Fruit fly (Drosophila melanogaster): ENCODE measurements around the gene CG17107.

DNA sequence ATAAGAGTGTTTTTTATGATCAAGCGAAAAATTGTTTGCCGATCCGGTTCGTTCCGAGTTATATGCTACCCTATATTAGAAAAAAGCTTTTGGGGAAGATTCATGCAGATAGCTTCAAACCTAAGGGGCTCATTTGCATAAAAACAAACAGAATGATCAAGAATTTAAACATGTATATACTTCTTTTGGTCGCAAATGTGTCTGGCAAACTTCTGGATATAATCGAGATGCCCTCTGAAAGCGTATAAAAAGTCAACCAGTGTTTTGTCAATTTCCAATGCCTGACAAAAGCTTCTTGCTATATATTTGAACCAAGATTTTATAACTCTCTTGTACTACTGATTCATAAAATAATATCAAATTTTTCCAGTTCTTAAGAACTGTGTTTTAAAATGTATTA, 4.0 kb downstream of the CG17107 start:
- no peak for TF ChIP-seq CG33017 (tag; optimal IDR thresholded peaks at IDR 0.05)
- no peak for TF ChIP-seq toe (GFP tag; optimal IDR thresholded peaks at IDR 0.05)
- TF ChIP-seq pad (GFP tag; optimal IDR thresholded peaks at IDR 0.05), result no peak
